Fruit fly (Drosophila melanogaster): ENCODE results near the gene RpS19b.
A peak's percentile ranks its signal among the peaks of the same experiment; 100 is the strongest.

Gene RpS19b

DNA sequence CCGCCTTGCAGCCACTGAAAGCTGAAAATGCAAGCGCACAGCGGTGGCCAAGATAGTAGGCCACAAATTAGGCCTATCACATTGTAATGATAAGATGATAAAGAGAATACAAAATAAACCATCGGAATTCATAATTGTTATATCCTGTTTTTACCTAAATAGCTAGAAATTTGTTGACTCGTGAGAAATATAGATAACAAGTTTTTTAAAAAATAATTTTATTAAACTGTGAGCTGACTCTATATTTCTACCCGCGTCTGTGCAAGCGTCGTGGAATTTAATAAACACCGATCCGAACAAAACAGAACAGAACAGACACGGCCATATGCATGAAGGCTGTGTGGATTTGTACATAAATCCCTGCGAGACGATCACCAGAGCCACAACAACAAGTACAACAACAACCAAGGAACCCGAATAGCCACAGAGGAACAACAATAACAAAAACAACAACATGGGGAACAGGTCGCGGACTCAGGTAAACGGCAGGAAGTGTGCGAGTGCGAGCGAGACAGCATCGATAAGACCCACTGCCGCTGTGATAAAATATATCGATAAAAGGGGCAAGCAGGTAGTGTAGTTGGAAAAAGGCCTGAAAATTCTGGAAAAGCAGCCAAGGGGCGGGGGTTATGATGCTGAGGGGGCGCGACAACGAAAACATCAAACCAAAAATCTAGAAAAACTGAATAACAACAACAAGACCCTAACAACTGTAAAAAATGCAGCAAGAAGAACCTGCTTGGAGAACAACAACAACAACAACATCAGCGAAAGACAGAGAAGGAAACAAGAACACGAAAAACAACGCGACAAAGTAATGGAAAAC is 46.8 kb downstream of the RpS19b start (continued):
- peak; percentile 67 for TF ChIP-seq ewg (GFP tag; optimal IDR thresholded peaks at IDR 0.05)
- peak; percentile 82 for TF ChIP-seq E2f1 (GFP tag; IDR thresholded peaks at IDR 0.05)
- peak; percentile 78; the same call in 2 of the 3 replicates for TF ChIP-seq Mrtf (GFP tag; IDR thresholded peaks at IDR 0.05)
- peak; percentile 81 for TF ChIP-seq CG18476 (GFP tag; optimal IDR thresholded peaks at IDR 0.05)
- peak; percentile 65 for TF ChIP-seq CG7786 (GFP tag; optimal IDR thresholded peaks at IDR 0.05)
- TF ChIP-seq CG10321 (GFP tag; IDR thresholded peaks at IDR 0.05) = no peak
- no peak for TF ChIP-seq slou (GFP tag; optimal IDR thresholded peaks at IDR 0.05)
- no peak for TF ChIP-seq mld (GFP tag; IDR thresholded peaks at IDR 0.05; ENCODE audit: partially characterized antibody)
- TF ChIP-seq CHES-1-like (GFP tag; optimal IDR thresholded peaks at IDR 0.05) = no peak
- peak; percentile 30 for TF ChIP-seq CG10543 (GFP tag; optimal IDR thresholded peaks at IDR 0.05)
- TF ChIP-seq Kr (GFP tag; optimal IDR thresholded peaks at IDR 0.05) = no peak
- peak; percentile 68 for TF ChIP-seq trh (GFP tag; optimal IDR thresholded peaks at IDR 0.05)
- peak; percentile 89 for TF ChIP-seq CG13424 (tag; optimal IDR thresholded peaks at IDR 0.05)
- TF ChIP-seq Hr51 (GFP tag; optimal IDR thresholded peaks at IDR 0.05) = peak; percentile 61 to 89
- TF ChIP-seq CG1792 (GFP tag; optimal IDR thresholded peaks at IDR 0.05) = peak; percentile 44
- TF ChIP-seq eve (GFP tag; optimal IDR thresholded peaks at IDR 0.05) = peak; percentile 48 to 94
- TF ChIP-seq CG10267 (tag; optimal IDR thresholded peaks at IDR 0.05) = peak; percentile 91
- TF ChIP-seq ci (GFP tag; IDR thresholded peaks at IDR 0.05) = peak; percentile 93
- TF ChIP-seq aop (GFP tag; IDR thresholded peaks at IDR 0.05) = 0 out of 2 replicates have a peak, but pooled peaks have one; percentile 2
- TF ChIP-seq odd (GFP tag; optimal IDR thresholded peaks at IDR 0.05) = peak; percentile 82
- TF ChIP-seq Med (GFP tag) = peak; percentile 89
- peak; percentile 94 for TF ChIP-seq gsb-n (tag; optimal IDR thresholded peaks at IDR 0.05)
- TF ChIP-seq zfh2 (GFP tag; optimal IDR thresholded peaks at IDR 0.05) = peak; percentile 8
- peak; percentile 84 for TF ChIP-seq Hsf (GFP tag; optimal IDR thresholded peaks at IDR 0.05)
- peak; percentile 80 for TF ChIP-seq CG8765 (GFP tag; IDR thresholded peaks at IDR 0.05)
- TF ChIP-seq Sox102F (GFP tag; optimal IDR thresholded peaks at IDR 0.05) = peak; percentile 88
- 0 out of 3 replicates have a peak, but pooled peaks have one; percentile 57 for TF ChIP-seq CG3726 (GFP tag; IDR thresholded peaks at IDR 0.05)
- peak; percentile 49 for TF ChIP-seq CG3847 (GFP tag; IDR thresholded peaks at IDR 0.05)
- TF ChIP-seq CG43689 (GFP tag; IDR thresholded peaks at IDR 0.05) = peak; percentile 45; the same call in 1 of the 2 replicates
- TF ChIP-seq Gsc (GFP tag; IDR thresholded peaks at IDR 0.05) = no peak; the same call in 1 of the 2 replicates
- TF ChIP-seq CG15479 (GFP tag; optimal IDR thresholded peaks at IDR 0.05) = peak; percentile 45
- TF ChIP-seq az2 (GFP tag; optimal IDR thresholded peaks at IDR 0.05) = peak; percentile 90
- peak; percentile 43; the same call in 1 of the 2 replicates for TF ChIP-seq CG1024 (GFP tag; IDR thresholded peaks at IDR 0.05)
- peak; percentile 50; the same call in 1 of the 2 replicates for TF ChIP-seq CG9215 (GFP tag; IDR thresholded peaks at IDR 0.05)
- TF ChIP-seq chn (GFP tag; optimal IDR thresholded peaks at IDR 0.05) = peak; percentile 79
- TF ChIP-seq fd64A (GFP tag; optimal IDR thresholded peaks at IDR 0.05) = peak; percentile 65
- peak; percentile 84 for TF ChIP-seq CG10209 (GFP tag; optimal IDR thresholded peaks at IDR 0.05)
- TF ChIP-seq abd-A (tag; optimal IDR thresholded peaks at IDR 0.05) = no peak
- TF ChIP-seq CG16813 (GFP tag; IDR thresholded peaks at IDR 0.05; ENCODE audit: partially characterized antibody) = no peak
- no peak for TF ChIP-seq cas (GFP tag; IDR thresholded peaks at IDR 0.05)
- no peak for TF ChIP-seq Hr39 (optimal IDR thresholded peaks at IDR 0.05)
- peak; percentile 83 for TF ChIP-seq Ptx1 (GFP tag; IDR thresholded peaks at IDR 0.05)
- TF ChIP-seq CG8478 (optimal IDR thresholded peaks at IDR 0.05) = no peak
- TF ChIP-seq CG2199 (GFP tag; IDR thresholded peaks at IDR 0.05) = peak; percentile 12; the same call in 1 of the 3 replicates
- peak; percentile 67 for TF ChIP-seq Atf3 (GFP tag; optimal IDR thresholded peaks at IDR 0.05)
- TF ChIP-seq CG18599 (GFP tag; optimal IDR thresholded peaks at IDR 0.05) = peak; percentile 73
- TF ChIP-seq CG7271 (tag; optimal IDR thresholded peaks at IDR 0.05) = peak; percentile 92
- peak; percentile 84 for TF ChIP-seq CG12299 (tag; optimal IDR thresholded peaks at IDR 0.05)
- peak; percentile 78; the same call in 2 of the 3 replicates for TF ChIP-seq ase (GFP tag; IDR thresholded peaks at IDR 0.05)
